Fruit fly (Drosophila melanogaster): ENCODE results near the gene nac.

- TF ChIP-seq seq (GFP tag; IDR thresholded peaks at IDR 0.05): no peak
- no peak for TF ChIP-seq CG7839 (tag; optimal IDR thresholded peaks at IDR 0.05)
- peak in 1 of 3 experiments; percentile 59 for TF ChIP-seq Stat92E (GFP tag; optimal IDR thresholded peaks at IDR 0.05)
- peak; percentile 45; the same call in 1 of the 3 replicates for TF ChIP-seq CG2199 (GFP tag; IDR thresholded peaks at IDR 0.05)
- TF ChIP-seq vnd (GFP tag; IDR thresholded peaks at IDR 0.05; ENCODE audit: partially characterized antibody): no peak
These were observed 2.5 kb upstream of the nac start for dm6 chr3R:8306188-8306926.

Measured in whole organism, embryonic.